Worm (Caenorhabditis elegans): ENCODE measurements around the gene snf-9.

DNA sequence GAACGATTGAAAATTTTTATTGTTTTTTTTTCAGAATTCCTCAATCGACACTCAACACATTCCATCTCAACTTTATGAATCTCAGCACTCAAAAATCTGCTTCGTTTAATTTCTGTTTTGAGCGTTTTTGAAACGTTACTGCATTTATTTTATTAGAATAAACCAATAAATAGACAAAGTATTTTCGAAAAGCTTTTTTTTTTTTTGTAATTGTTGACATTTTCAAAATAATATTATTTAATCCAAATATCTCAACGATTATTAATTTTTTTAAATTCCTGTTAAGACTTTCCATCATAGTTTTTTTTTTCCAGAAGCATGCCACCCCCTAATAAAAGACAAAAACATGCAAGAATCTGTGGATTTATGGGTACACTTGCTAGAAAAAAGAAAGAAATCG is 20.3 kb downstream of the snf-9 start, which contains the start of gene C49C3.7:
- TF ChIP-seq hmbx-1 (tag; optimal IDR thresholded peaks at IDR 0.05) (no peak), tra-4 (tag; optimal IDR thresholded peaks at IDR 0.05) (no peak)
